Worm (Caenorhabditis elegans) whole organism, L4 larva: ENCODE measurements around the gene gei-8.

Experiments used
- ceh-82 ChIP-seq: sonication (generic microtip); optimal IDR thresholded peaks from 2 replicates; lab custom pipeline; 2017; ENCODE audit warnings: missing biosample characterization, missing genetic modification characterization
- dpl-1 ChIP-seq: fragments of 150-350 bp; optimal IDR thresholded peaks from 2 replicates; lab custom pipeline; 2014; ENCODE audit warnings: missing biosample characterization, missing genetic modification reagents, missing genetic modification characterization
- fkh-10 ChIP-seq: fragments of 150-350 bp; optimal IDR thresholded peaks from 2 replicates; lab custom pipeline; 2014; ENCODE audit warnings: missing biosample characterization, missing genetic modification reagents, missing genetic modification characterization
- lin-15B ChIP-seq: fragments of 150-350 bp; sonication (generic microtip); optimal IDR thresholded peaks from 3 replicates; lab custom pipeline; 2014; ENCODE audit warnings: missing biosample characterization, missing genetic modification characterization
- mdl-1 ChIP-seq, 2 experiments: fragments of 150-350 bp in 1 of 2; sonication (generic microtip) in 1 of 2; optimal IDR thresholded peaks; 2 replicates each; lab custom pipeline; 2014 to 2017; ENCODE audit warnings: missing biosample characterization in 2 of 2, missing genetic modification characterization in 2 of 2
- mdt-29 ChIP-seq: fragments of 200-800 bp; sonication (Bioruptor generic); IDR thresholded peaks from 2 replicates; pipeline ENCODE4 v1.3.6; 2022; ENCODE audit warnings: missing genetic modification reagents, missing genetic modification characterization, missing compliant biosample characterization
- nhr-76 ChIP-seq: fragments of 150-350 bp; optimal IDR thresholded peaks from 2 replicates; lab custom pipeline; 2014; ENCODE audit warnings: missing biosample characterization, missing genetic modification characterization
- nhr-77 ChIP-seq: fragments of 150-350 bp; optimal IDR thresholded peaks from 2 replicates; lab custom pipeline; 2014; ENCODE audit warnings: missing biosample characterization, missing genetic modification characterization
- sdz-12 ChIP-seq: fragments of 200-800 bp; sonication (Bioruptor generic); optimal IDR thresholded peaks from 2 replicates; lab custom pipeline; 2018; ENCODE audit warnings: mild to moderate bottlenecking, missing genetic modification characterization, missing compliant biosample characterization
- snpc-4 ChIP-seq: fragments of 150-350 bp; optimal IDR thresholded peaks from 2 replicates; lab custom pipeline; 2014; ENCODE audit warnings: missing biosample characterization, missing genetic modification characterization
- unc-39 ChIP-seq: sonication (generic microtip); optimal IDR thresholded peaks from 2 replicates; lab custom pipeline; 2017; ENCODE audit warnings: missing biosample characterization, missing genetic modification characterization
- unc-62 ChIP-seq, 3 experiments: fragments of 150-350 bp in 1 of 3; sonication (generic microtip); optimal IDR thresholded peaks in 2 of 3; peaks in 1 of 3; 1 replicate in 1 of 3; 2 replicates in 2 of 3; lab custom pipeline; 2014 to 2017; ENCODE audit warnings: missing biosample characterization in 3 of 3, missing genetic modification characterization in 3 of 3, missing genetic modification reagents in 3 of 3, missing genotype in 1 of 3
- zag-1 ChIP-seq: fragments of 150-350 bp; optimal IDR thresholded peaks from 2 replicates; lab custom pipeline; 2014; ENCODE audit warnings: missing biosample characterization, missing genetic modification characterization
- ztf-11 ChIP-seq: fragments of 150-350 bp; optimal IDR thresholded peaks from 2 replicates; lab custom pipeline; 2014; ENCODE audit warnings: missing biosample characterization, missing genetic modification characterization

ce11 chrIII:8109459-8110057 is 11.5 kb downstream of the gei-8 start:
- TF ChIP-seq snpc-4 (tag; lab: Kevin White, UChicago) (no peak), nhr-77 (tag; lab: Kevin White, UChicago) (peak; percentile 62), zag-1 (tag; lab: Kevin White, UChicago) (no peak), nhr-76 (no peak), mdl-1 (tag; optimal IDR thresholded peaks at IDR 0.05; lab: Kevin White, UChicago) (peak in 1 of 2 experiments; percentile 39), mdt-29 (peak; percentile 68; the same call in 1 of the 2 replicates), fkh-10 (peak; percentile 9), unc-39 (tag; lab: Kevin White, UChicago) (no peak), dpl-1 (GFP tag; lab: Kevin White, UChicago) (peak; percentile 50), lin-15B (tag; lab: Kevin White, UChicago) (no peak), ceh-82 (tag; lab: Kevin White, UChicago) (no peak), unc-62 (GFP tag; optimal IDR thresholded peaks at IDR 0.05 in 1 of 2; lab: Kevin White, UChicago) (no peak), unc-62 (tag; optimal IDR thresholded peaks at IDR 0.05; lab: Kevin White, UChicago) (no peak), ztf-11 (tag; lab: Kevin White, UChicago) (no peak), sdz-12 (GFP tag; lab: Kevin White, UChicago) (peak; percentile 53)
